Fruit fly (Drosophila melanogaster): ENCODE results near the gene Snmp1.

The Snmp1 gene

dm6 chr3R:21181957-21182356 lies 14.0 kb upstream of the Snmp1 start:
- TF ChIP-seq emc (GFP tag; optimal IDR thresholded peaks at IDR 0.05): no peak
- TF ChIP-seq CG16815 (GFP tag; optimal IDR thresholded peaks at IDR 0.05): no peak
- no peak for TF ChIP-seq CG32767 (GFP tag; IDR thresholded peaks at IDR 0.05)
- no peak for TF ChIP-seq B-H2 (GFP tag; optimal IDR thresholded peaks at IDR 0.05)
- TF ChIP-seq mirr (GFP tag; optimal IDR thresholded peaks at IDR 0.05): peak; percentile 64
- TF ChIP-seq sug (tag; optimal IDR thresholded peaks at IDR 0.05): peak; percentile 21
- TF ChIP-seq salm (tag; optimal IDR thresholded peaks at IDR 0.05): no peak
- TF ChIP-seq CG12769 (tag; optimal IDR thresholded peaks at IDR 0.05): peak; percentile 5
- TF ChIP-seq Bdp1 (GFP tag; optimal IDR thresholded peaks at IDR 0.05): no peak
- TF ChIP-seq zfh1 (GFP tag; IDR thresholded peaks at IDR 0.05): no peak
- TF ChIP-seq vfl (GFP tag; optimal IDR thresholded peaks at IDR 0.05): no peak
- TF ChIP-seq pum (GFP tag; optimal IDR thresholded peaks at IDR 0.05): no peak
- no peak for TF ChIP-seq Fer3 (tag; optimal IDR thresholded peaks at IDR 0.05)
- TF ChIP-seq dmrt11E (tag; optimal IDR thresholded peaks at IDR 0.05): no peak
- TF ChIP-seq Elba2 (GFP tag; optimal IDR thresholded peaks at IDR 0.05): no peak
- TF ChIP-seq dm (GFP tag; optimal IDR thresholded peaks at IDR 0.05): no peak
- no peak for TF ChIP-seq CG7745 (tag; optimal IDR thresholded peaks at IDR 0.05)
- TF ChIP-seq exex (tag; optimal IDR thresholded peaks at IDR 0.05): peak; percentile 86
- TF ChIP-seq CG2712 (tag; optimal IDR thresholded peaks at IDR 0.05): no peak
- peak; percentile 33 for TF ChIP-seq CG34376 (GFP tag; optimal IDR thresholded peaks at IDR 0.05)
- TF ChIP-seq Pdp1 (GFP tag; optimal IDR thresholded peaks at IDR 0.05): peak in 1 of 2 experiments; percentile 33

- TF ChIP-seq CG15514 (GFP tag; optimal IDR thresholded peaks at IDR 0.05) (peak; percentile 5), nau (GFP tag; optimal IDR thresholded peaks at IDR 0.05) (peak; percentile 20), CG2678 (tag; optimal IDR thresholded peaks at IDR 0.05) (peak; percentile 32), CG10147 (GFP tag; optimal IDR thresholded peaks at IDR 0.05) (no peak), stwl (tag; optimal IDR thresholded peaks at IDR 0.05) (no peak), TFAM (GFP tag; optimal IDR thresholded peaks at IDR 0.05) (no peak), CG3281 (GFP tag; optimal IDR thresholded peaks at IDR 0.05) (peak; percentile 14), Fer1 (GFP tag; optimal IDR thresholded peaks at IDR 0.05) (peak; percentile 8), fu2 (GFP tag; optimal IDR thresholded peaks at IDR 0.05) (no peak), schlank (tag; optimal IDR thresholded peaks at IDR 0.05) (no peak), lilli (GFP tag; optimal IDR thresholded peaks at IDR 0.05) (peak; percentile 10), gsb-n (tag; optimal IDR thresholded peaks at IDR 0.05) (no peak), CG7556 (GFP tag; optimal IDR thresholded peaks at IDR 0.05) (peak; percentile 4), CG9932 (GFP tag; IDR thresholded peaks at IDR 0.05) (0 out of 2 replicates have a peak, but pooled peaks have one; percentile 10), Lpt (GFP tag; optimal IDR thresholded peaks at IDR 0.05) (no peak), pros (GFP tag; optimal IDR thresholded peaks at IDR 0.05) (no peak), CG14710 (tag; optimal IDR thresholded peaks at IDR 0.05) (no peak), CG11695 (GFP tag; IDR thresholded peaks at IDR 0.05) (0 out of 3 replicates have a peak, but pooled peaks have one; percentile 31), Pdp1 (GFP tag; optimal IDR thresholded peaks at IDR 0.05) (peak in 1 of 2 experiments; percentile 56), crc (GFP tag; optimal IDR thresholded peaks at IDR 0.05) (no peak), CG6791 (GFP tag; IDR thresholded peaks at IDR 0.05; ENCODE audit: partially characterized antibody) (no peak), CG6254 (GFP tag; optimal IDR thresholded peaks at IDR 0.05) (no peak), CG7839 (tag; optimal IDR thresholded peaks at IDR 0.05) (peak; percentile 16), CG11504 (tag; optimal IDR thresholded peaks at IDR 0.05) (peak; percentile 9), CG12155 (GFP tag; optimal IDR thresholded peaks at IDR 0.05) (no peak), Dip3 (GFP tag; optimal IDR thresholded peaks at IDR 0.05) (no peak), Awh (GFP tag; IDR thresholded peaks at IDR 0.05) (no peak), CG7372 (GFP tag; IDR thresholded peaks at IDR 0.05) (peak; percentile 72), seq (GFP tag; IDR thresholded peaks at IDR 0.05) (0 out of 2 replicates have a peak, but pooled peaks have one; percentile 17), Rfx (GFP tag; IDR thresholded peaks at IDR 0.05) (peak; percentile 28), br (optimal IDR thresholded peaks at IDR 0.05) (no peak)
Observed at dm6 chr3R:21180391-21180796, 12.4 kb upstream of the Snmp1 start.
